Fruit fly (Drosophila melanogaster): ENCODE results near the gene Polr3D.

Polr3D gene

dm6 chr3L:18061713-18062365, 47.5 kb downstream of the Polr3D start:
- TF ChIP-seq Rel (GFP tag; optimal IDR thresholded peaks at IDR 0.05): no peak
- peak; percentile 9 for TF ChIP-seq Rel (tag; optimal IDR thresholded peaks at IDR 0.05)
- TF ChIP-seq Mio (GFP tag; optimal IDR thresholded peaks at IDR 0.05): no peak
- TF ChIP-seq Dif (GFP tag; optimal IDR thresholded peaks at IDR 0.05; ENCODE audit: partially characterized antibody): peak; percentile 80
- TF ChIP-seq dl (GFP tag; optimal IDR thresholded peaks at IDR 0.05; ENCODE audit: insufficient read depth in 1 of 2, partially characterized antibody in 2 of 2): peak; percentile 50 to 59
- peak; percentile 31 for TF ChIP-seq Sp1 (GFP tag; optimal IDR thresholded peaks at IDR 0.05)
- TF ChIP-seq psq (GFP tag; optimal IDR thresholded peaks at IDR 0.05): peak; percentile 83
- TF ChIP-seq Hnf4 (GFP tag; optimal IDR thresholded peaks at IDR 0.05): peak; percentile 35
- TF ChIP-seq N (GFP tag; optimal IDR thresholded peaks at IDR 0.05): no peak
- peak in 1 of 2 experiments; percentile 14 for TF ChIP-seq foxo (GFP tag; optimal IDR thresholded peaks at IDR 0.05)
- TF ChIP-seq OdsH (GFP tag; optimal IDR thresholded peaks at IDR 0.05): no peak
- TF ChIP-seq CrebA (GFP tag; optimal IDR thresholded peaks at IDR 0.05; ENCODE audit: borderline replicate concordance): peak; percentile 73
- TF ChIP-seq br (GFP tag; optimal IDR thresholded peaks at IDR 0.05): no peak
- TF ChIP-seq rgr (GFP tag; optimal IDR thresholded peaks at IDR 0.05): peak; percentile 14
- TF ChIP-seq h (GFP tag; optimal IDR thresholded peaks at IDR 0.05): peak; percentile 15
- TF ChIP-seq sage (GFP tag; optimal IDR thresholded peaks at IDR 0.05): peak; percentile 20
- TF ChIP-seq Abd-B (GFP tag; optimal IDR thresholded peaks at IDR 0.05): no peak
- TF ChIP-seq Myc (optimal IDR thresholded peaks at IDR 0.05): no peak

- TF ChIP-seq Myc (optimal IDR thresholded peaks at IDR 0.05) (no peak), foxo (GFP tag; optimal IDR thresholded peaks at IDR 0.05) (no peak), OdsH (GFP tag; optimal IDR thresholded peaks at IDR 0.05) (no peak), dl (GFP tag; optimal IDR thresholded peaks at IDR 0.05; ENCODE audit: insufficient read depth in 1 of 2, partially characterized antibody in 2 of 2) (no peak), N (GFP tag; optimal IDR thresholded peaks at IDR 0.05) (no peak), sage (GFP tag; optimal IDR thresholded peaks at IDR 0.05) (no peak), Hr83 (GFP tag; optimal IDR thresholded peaks at IDR 0.05; ENCODE audit: poor library complexity, severe bottlenecking) (no peak), dmrt93B (GFP tag; optimal IDR thresholded peaks at IDR 0.05) (no peak), Mio (GFP tag; optimal IDR thresholded peaks at IDR 0.05) (no peak), CG32264 (GFP tag; optimal IDR thresholded peaks at IDR 0.05) (no peak), brk (GFP tag; optimal IDR thresholded peaks at IDR 0.05) (no peak), Jra (GFP tag; optimal IDR thresholded peaks at IDR 0.05) (no peak), GATAd (GFP tag; optimal IDR thresholded peaks at IDR 0.05) (no peak), dsf (GFP tag; optimal IDR thresholded peaks at IDR 0.05; ENCODE audit: borderline replicate concordance) (no peak), sv (GFP tag; optimal IDR thresholded peaks at IDR 0.05) (no peak), psq (GFP tag; optimal IDR thresholded peaks at IDR 0.05) (no peak)
These were observed 48.1 kb downstream of the Polr3D start for dm6 chr3L:18061240-18061639.

Data from whole organism, wandering third instar larva.